ENCODE assay signal across 1 fruit fly cellular context in the genomic region with DNA sequence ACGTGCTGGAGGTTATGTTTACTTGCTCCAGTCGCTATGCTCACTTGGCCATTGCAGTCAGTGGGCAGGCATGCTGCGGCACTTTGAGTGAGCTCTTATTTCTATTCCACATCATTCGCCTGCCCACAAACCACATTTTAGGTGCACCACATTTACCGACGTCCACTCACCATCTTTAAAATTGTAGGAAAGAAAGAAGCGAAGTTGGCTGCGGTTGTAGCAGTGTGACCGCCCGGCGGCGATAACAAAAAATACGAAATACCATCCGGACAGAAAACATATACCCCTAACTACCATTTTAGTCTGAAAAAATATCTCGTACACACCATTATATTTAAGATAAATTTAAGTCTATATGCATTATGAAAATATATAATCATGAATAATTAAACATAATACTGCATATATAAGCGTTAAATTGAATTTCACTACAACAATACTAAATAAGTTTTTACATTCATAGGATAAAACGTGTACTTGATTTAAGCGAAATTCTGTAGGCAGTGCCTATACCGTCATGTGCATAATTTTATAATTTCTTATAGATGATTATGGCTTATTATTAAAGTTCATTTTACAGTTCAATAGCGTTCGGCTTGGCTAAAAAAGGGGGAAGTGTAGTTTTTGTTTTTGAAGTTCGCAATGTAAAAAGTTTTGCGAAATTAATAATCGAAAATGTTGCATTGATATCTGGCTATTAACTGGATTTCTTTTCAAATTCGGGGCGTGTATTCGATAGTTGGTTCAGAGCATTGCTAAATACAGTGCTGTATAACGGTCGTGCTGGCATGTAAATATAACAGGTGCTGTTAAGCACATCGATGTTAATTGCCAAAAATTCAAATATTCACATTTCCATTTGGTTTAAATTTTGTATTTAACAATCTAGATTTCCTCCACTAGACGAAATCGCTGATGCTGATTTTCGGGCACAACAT.
TF ChIP-seq lines count a peak whose summit lies in the region.

TSS of gene RpL27A (minus strand) at position 246 of the 938 bp plus-strand sequence.

TF ChIP-seq in whole organism, embryonic, 481 proteins besides CTCF, POLR2A, EP300 and RAD21 (continued from another document and continues in another):
- peak; percentile 59 for TF ChIP-seq CG9437 (GFP tag; optimal IDR thresholded peaks at IDR 0.05; lab: Kevin White, UChicago)
- peak; percentile 60 for TF ChIP-seq CG1647 (GFP tag; optimal IDR thresholded peaks at IDR 0.05; lab: Kevin White, UChicago)
- peak; percentile 50 for TF ChIP-seq CG3838 (GFP tag; optimal IDR thresholded peaks at IDR 0.05; lab: Kevin White, UChicago)
- peak; percentile 64; the same call in 2 of the 3 replicates for TF ChIP-seq so (GFP tag; IDR thresholded peaks at IDR 0.05; lab: Robert Waterston, UW)
- no peak for TF ChIP-seq CG8478 (optimal IDR thresholded peaks at IDR 0.05; lab: Kevin White, UChicago)
- peak; percentile 73 for TF ChIP-seq bbx (GFP tag; IDR thresholded peaks at IDR 0.05; lab: Robert Waterston, UW; ENCODE audit: partially characterized antibody)
- TF ChIP-seq Xbp1 (GFP tag; optimal IDR thresholded peaks at IDR 0.05; lab: Kevin White, UChicago) = peak; percentile 79
- no peak for TF ChIP-seq tx (GFP tag; optimal IDR thresholded peaks at IDR 0.05; lab: Kevin White, UChicago)
- TF ChIP-seq CG13287 (GFP tag; IDR thresholded peaks at IDR 0.05; lab: Robert Waterston, UW; ENCODE audit: partially characterized antibody) = peak; percentile 71
- TF ChIP-seq NK7.1 (GFP tag; optimal IDR thresholded peaks at IDR 0.05; lab: Kevin White, UChicago) = peak; percentile 55
- peak; percentile 59 for TF ChIP-seq dmrt99B (tag; optimal IDR thresholded peaks at IDR 0.05; lab: Kevin White, UChicago)
- peak; percentile 44; the same call in 1 of the 2 replicates for TF ChIP-seq tna (GFP tag; IDR thresholded peaks at IDR 0.05; lab: Robert Waterston, UW; ENCODE audit: partially characterized antibody)
- no peak for TF ChIP-seq CG1832 (GFP tag; optimal IDR thresholded peaks at IDR 0.05; lab: Kevin White, UChicago)
- peak; percentile 94 for TF ChIP-seq CG30020 (tag; optimal IDR thresholded peaks at IDR 0.05; lab: Kevin White, UChicago)
- TF ChIP-seq fd96Cb (tag; optimal IDR thresholded peaks at IDR 0.05; lab: Kevin White, UChicago) = peak; percentile 38
- peak; percentile 53; the same call in 1 of the 2 replicates for TF ChIP-seq CG42726 (GFP tag; IDR thresholded peaks at IDR 0.05; lab: Robert Waterston, UW; ENCODE audit: partially characterized antibody)
- TF ChIP-seq CG18619 (GFP tag; optimal IDR thresholded peaks at IDR 0.05; lab: Kevin White, UChicago) = peak; percentile 86
- no peak for TF ChIP-seq grn (GFP tag; optimal IDR thresholded peaks at IDR 0.05; lab: Kevin White, UChicago)
- peak; percentile 98 for TF ChIP-seq HLHmδ (GFP tag; optimal IDR thresholded peaks at IDR 0.05; lab: Kevin White, UChicago)
- peak; percentile 79 for TF ChIP-seq CG14710 (tag; optimal IDR thresholded peaks at IDR 0.05; lab: Kevin White, UChicago)
- TF ChIP-seq CG30403 (GFP tag; optimal IDR thresholded peaks at IDR 0.05; lab: Kevin White, UChicago) = peak; percentile 67
- TF ChIP-seq odd (GFP tag; optimal IDR thresholded peaks at IDR 0.05; lab: Kevin White, UChicago) = peak; percentile 85
- TF ChIP-seq CG8944 (GFP tag; optimal IDR thresholded peaks at IDR 0.05; lab: Kevin White, UChicago) = peak; percentile 58
- TF ChIP-seq Dad (GFP tag; optimal IDR thresholded peaks at IDR 0.05; lab: Kevin White, UChicago) = peak; percentile 45
- peak; percentile 90 for TF ChIP-seq CG4707 (GFP tag; optimal IDR thresholded peaks at IDR 0.05; lab: Kevin White, UChicago)
- peak; percentile 73 for TF ChIP-seq grau (tag; optimal IDR thresholded peaks at IDR 0.05; lab: Kevin White, UChicago)
- TF ChIP-seq CG16863 (GFP tag; optimal IDR thresholded peaks at IDR 0.05; lab: Kevin White, UChicago) = peak; percentile 62
- TF ChIP-seq dimm (GFP tag; IDR thresholded peaks at IDR 0.05; lab: Robert Waterston, UW) = peak; percentile 49; the same call in 1 of the 2 replicates
- peak; percentile 81 for TF ChIP-seq gem (tag; optimal IDR thresholded peaks at IDR 0.05; lab: Kevin White, UChicago)
- TF ChIP-seq Xrp1 (GFP tag; IDR thresholded peaks at IDR 0.05; lab: Robert Waterston, UW) = peak; percentile 30; the same call in 1 of the 2 replicates
- peak; percentile 57 for TF ChIP-seq Scr (GFP tag; IDR thresholded peaks at IDR 0.05; lab: Robert Waterston, UW; ENCODE audit: partially characterized antibody)
- peak; percentile 74 for TF ChIP-seq ac (GFP tag; optimal IDR thresholded peaks at IDR 0.05; lab: Kevin White, UChicago)
- TF ChIP-seq CG31365 (tag; optimal IDR thresholded peaks at IDR 0.05; lab: Kevin White, UChicago) = peak; percentile 79
- peak; percentile 34; the same call in 1 of the 2 replicates for TF ChIP-seq gt (GFP tag; IDR thresholded peaks at IDR 0.05; lab: Robert Waterston, UW)
- TF ChIP-seq CG1024 (GFP tag; IDR thresholded peaks at IDR 0.05; lab: Robert Waterston, UW) = peak; percentile 88
- TF ChIP-seq ci (GFP tag; IDR thresholded peaks at IDR 0.05; lab: Robert Waterston, UW) = peak; percentile 97
- peak; percentile 83 for TF ChIP-seq CG18599 (GFP tag; optimal IDR thresholded peaks at IDR 0.05; lab: Kevin White, UChicago)
- peak; percentile 77 for TF ChIP-seq CG2202 (tag; optimal IDR thresholded peaks at IDR 0.05; lab: Kevin White, UChicago)
- peak; percentile 76 for TF ChIP-seq CG9932 (GFP tag; IDR thresholded peaks at IDR 0.05; lab: Robert Waterston, UW)
- no peak for TF ChIP-seq prd (optimal IDR thresholded peaks at IDR 0.05; lab: Kevin White, UChicago)
- TF ChIP-seq prd (GFP tag; IDR thresholded peaks at IDR 0.05; lab: Robert Waterston, UW) = peak; percentile 65
- TF ChIP-seq CG6254 (GFP tag; optimal IDR thresholded peaks at IDR 0.05; lab: Kevin White, UChicago) = peak; percentile 66
- TF ChIP-seq CG5953 (GFP tag; IDR thresholded peaks at IDR 0.05; lab: Robert Waterston, UW) = peak; percentile 73
- TF ChIP-seq CG4730 (GFP tag; IDR thresholded peaks at IDR 0.05; lab: Robert Waterston, UW) = peak; percentile 63
- TF ChIP-seq chn (GFP tag; optimal IDR thresholded peaks at IDR 0.05; lab: Kevin White, UChicago) = peak; percentile 53
- TF ChIP-seq Myb (GFP tag; optimal IDR thresholded peaks at IDR 0.05; lab: Kevin White, UChicago) = peak; percentile 79
- peak; percentile 68 for TF ChIP-seq pb (GFP tag; optimal IDR thresholded peaks at IDR 0.05; lab: Kevin White, UChicago)
- peak in 1 of 2 experiments; percentile 54 for TF ChIP-seq insv (GFP tag; optimal IDR thresholded peaks at IDR 0.05; lab: Kevin White, UChicago)
- peak; percentile 72 for TF ChIP-seq Atf6 (GFP tag; IDR thresholded peaks at IDR 0.05; lab: Robert Waterston, UW)
- peak; percentile 4 for TF ChIP-seq pum (GFP tag; optimal IDR thresholded peaks at IDR 0.05; lab: Kevin White, UChicago)
- TF ChIP-seq tin (GFP tag; optimal IDR thresholded peaks at IDR 0.05; lab: Kevin White, UChicago) = peak; percentile 59
- peak; percentile 16 for TF ChIP-seq pros (GFP tag; optimal IDR thresholded peaks at IDR 0.05; lab: Kevin White, UChicago)
- no peak for TF ChIP-seq pan (optimal IDR thresholded peaks at IDR 0.05; lab: Kevin White, UChicago)
- TF ChIP-seq pan (GFP tag; optimal IDR thresholded peaks at IDR 0.05 in 1 of 2, IDR thresholded peaks at IDR 0.05 in 1 of 2) = peak in 1 of 2 experiments; percentile 78
- TF ChIP-seq Blimp-1 (GFP tag; optimal IDR thresholded peaks at IDR 0.05; lab: Kevin White, UChicago) = no peak
- TF ChIP-seq Trl (optimal IDR thresholded peaks at IDR 0.05; lab: Kevin White, UChicago) = no peak
- TF ChIP-seq Trl (GFP tag; optimal IDR thresholded peaks at IDR 0.05; lab: Kevin White, UChicago) = peak; percentile 86
- TF ChIP-seq br (optimal IDR thresholded peaks at IDR 0.05; lab: Kevin White, UChicago) = no peak
- TF ChIP-seq CG17612 (GFP tag; IDR thresholded peaks at IDR 0.05; lab: Robert Waterston, UW) = peak; percentile 46; the same call in 1 of the 2 replicates
- peak; percentile 40 for TF ChIP-seq Hmx (GFP tag; optimal IDR thresholded peaks at IDR 0.05; lab: Kevin White, UChicago)
- TF ChIP-seq Rx (GFP tag; IDR thresholded peaks at IDR 0.05; lab: Robert Waterston, UW) = peak; percentile 80
- TF ChIP-seq bsh (GFP tag; optimal IDR thresholded peaks at IDR 0.05; lab: Kevin White, UChicago) = peak; percentile 43 to 66
- peak; percentile 96 for TF ChIP-seq CG7987 (GFP tag; optimal IDR thresholded peaks at IDR 0.05; lab: Kevin White, UChicago)
- peak; percentile 69 for TF ChIP-seq Hand (GFP tag; optimal IDR thresholded peaks at IDR 0.05; lab: Kevin White, UChicago)
- TF ChIP-seq MTF-1 (GFP tag; optimal IDR thresholded peaks at IDR 0.05; lab: Kevin White, UChicago; ENCODE audit: borderline replicate concordance) = peak; percentile 92
- TF ChIP-seq hkb (optimal IDR thresholded peaks at IDR 0.05; lab: Kevin White, UChicago) = no peak
- TF ChIP-seq hkb (GFP tag; IDR thresholded peaks at IDR 0.05; lab: Robert Waterston, UW) = peak; percentile 81
- peak; percentile 58 to 72 for TF ChIP-seq Hr51 (GFP tag; optimal IDR thresholded peaks at IDR 0.05; lab: Kevin White, UChicago)
- no peak for TF ChIP-seq CG32767 (GFP tag; IDR thresholded peaks at IDR 0.05; lab: Robert Waterston, UW)
- TF ChIP-seq CG13894 (tag; optimal IDR thresholded peaks at IDR 0.05; lab: Kevin White, UChicago) = peak; percentile 72
- TF ChIP-seq CG10565 (GFP tag; optimal IDR thresholded peaks at IDR 0.05; lab: Kevin White, UChicago) = no peak
- TF ChIP-seq ken (GFP tag; IDR thresholded peaks at IDR 0.05; lab: Robert Waterston, UW) = peak; percentile 84
- TF ChIP-seq CG33557 (GFP tag; optimal IDR thresholded peaks at IDR 0.05; lab: Kevin White, UChicago) = peak; percentile 74
- TF ChIP-seq CG4360 (GFP tag; IDR thresholded peaks at IDR 0.05; lab: Robert Waterston, UW) = peak; percentile 58; the same call in 1 of the 2 replicates
- peak; percentile 63 for TF ChIP-seq CG13424 (tag; optimal IDR thresholded peaks at IDR 0.05; lab: Kevin White, UChicago)
- TF ChIP-seq sc (optimal IDR thresholded peaks at IDR 0.05; lab: Kevin White, UChicago) = no peak
- peak; percentile 63 for TF ChIP-seq sc (GFP tag; optimal IDR thresholded peaks at IDR 0.05; lab: Kevin White, UChicago)
- TF ChIP-seq CG15073 (GFP tag; optimal IDR thresholded peaks at IDR 0.05; lab: Kevin White, UChicago) = no peak
- TF ChIP-seq phol (tag; optimal IDR thresholded peaks at IDR 0.05; lab: Kevin White, UChicago) = peak; percentile 91
- peak; percentile 68 for TF ChIP-seq sd (tag; optimal IDR thresholded peaks at IDR 0.05; lab: Kevin White, UChicago)
- peak; percentile 15 for TF ChIP-seq CG12155 (GFP tag; optimal IDR thresholded peaks at IDR 0.05; lab: Kevin White, UChicago)
- TF ChIP-seq nerfin-2 (GFP tag; IDR thresholded peaks at IDR 0.05; lab: Robert Waterston, UW; ENCODE audit: partially characterized antibody) = no peak; the same call in 1 of the 2 replicates
- TF ChIP-seq HLH4C (GFP tag; IDR thresholded peaks at IDR 0.05; lab: Robert Waterston, UW; ENCODE audit: partially characterized antibody) = no peak
- TF ChIP-seq CG4820 (GFP tag; optimal IDR thresholded peaks at IDR 0.05; lab: Kevin White, UChicago) = peak; percentile 28
- peak; percentile 81 for TF ChIP-seq nom (GFP tag; optimal IDR thresholded peaks at IDR 0.05; lab: Kevin White, UChicago)
- TF ChIP-seq CG5180 (GFP tag; optimal IDR thresholded peaks at IDR 0.05; lab: Kevin White, UChicago) = peak; percentile 55
- peak; percentile 57 for TF ChIP-seq pho (GFP tag; optimal IDR thresholded peaks at IDR 0.05; lab: Kevin White, UChicago)
- TF ChIP-seq slbo (GFP tag; IDR thresholded peaks at IDR 0.05; lab: Robert Waterston, UW) = peak; percentile 81
- peak; percentile 69 for TF ChIP-seq seq (GFP tag; IDR thresholded peaks at IDR 0.05; lab: Robert Waterston, UW)
- peak; percentile 41 for TF ChIP-seq CG2120 (GFP tag; optimal IDR thresholded peaks at IDR 0.05; lab: Kevin White, UChicago)
- peak; percentile 93 for TF ChIP-seq lab (GFP tag; optimal IDR thresholded peaks at IDR 0.05; lab: Kevin White, UChicago)
- peak; percentile 95 for TF ChIP-seq chm (GFP tag; IDR thresholded peaks at IDR 0.05; lab: Robert Waterston, UW)
- peak; percentile 66 for TF ChIP-seq az2 (GFP tag; optimal IDR thresholded peaks at IDR 0.05; lab: Kevin White, UChicago)
- peak; percentile 83 for TF ChIP-seq CG9797 (GFP tag; optimal IDR thresholded peaks at IDR 0.05; lab: Kevin White, UChicago)
- TF ChIP-seq CG3281 (GFP tag; optimal IDR thresholded peaks at IDR 0.05; lab: Kevin White, UChicago) = peak; percentile 81
- no peak for TF ChIP-seq Lpt (GFP tag; optimal IDR thresholded peaks at IDR 0.05; lab: Kevin White, UChicago)
- TF ChIP-seq CG17568 (GFP tag; optimal IDR thresholded peaks at IDR 0.05; lab: Kevin White, UChicago) = no peak
- TF ChIP-seq CG8388 (GFP tag; optimal IDR thresholded peaks at IDR 0.05; lab: Kevin White, UChicago) = peak; percentile 55
- peak; percentile 70 for TF ChIP-seq Lhr (GFP tag; optimal IDR thresholded peaks at IDR 0.05; lab: Kevin White, UChicago)
- TF ChIP-seq CG7745 (tag; optimal IDR thresholded peaks at IDR 0.05; lab: Kevin White, UChicago) = peak; percentile 39
- peak; percentile 48 for TF ChIP-seq CG13624 (GFP tag; optimal IDR thresholded peaks at IDR 0.05; lab: Kevin White, UChicago)
- TF ChIP-seq cato (GFP tag; optimal IDR thresholded peaks at IDR 0.05; lab: Kevin White, UChicago; ENCODE audit: borderline replicate concordance) = peak; percentile 31
- peak; percentile 64 for TF ChIP-seq shn (GFP tag; optimal IDR thresholded peaks at IDR 0.05; lab: Kevin White, UChicago)
- TF ChIP-seq kni (GFP tag; optimal IDR thresholded peaks at IDR 0.05; lab: Kevin White, UChicago) = peak; percentile 63
- TF ChIP-seq Bdp1 (GFP tag; optimal IDR thresholded peaks at IDR 0.05; lab: Kevin White, UChicago) = peak; percentile 56
- TF ChIP-seq mam (GFP tag; optimal IDR thresholded peaks at IDR 0.05; lab: Kevin White, UChicago) = peak; percentile 19
- peak; percentile 43 for TF ChIP-seq Six4 (GFP tag; optimal IDR thresholded peaks at IDR 0.05; lab: Kevin White, UChicago)
- peak; percentile 69 for TF ChIP-seq CG7556 (GFP tag; optimal IDR thresholded peaks at IDR 0.05; lab: Kevin White, UChicago)
- peak; percentile 63 for TF ChIP-seq fu2 (GFP tag; optimal IDR thresholded peaks at IDR 0.05; lab: Kevin White, UChicago)
- no peak for TF ChIP-seq Neu2 (GFP tag; optimal IDR thresholded peaks at IDR 0.05; lab: Kevin White, UChicago; ENCODE audit: borderline replicate concordance)
- peak; percentile 69 for TF ChIP-seq Hsf (GFP tag; optimal IDR thresholded peaks at IDR 0.05; lab: Kevin White, UChicago)
- peak; percentile 70 for TF ChIP-seq pita (GFP tag; optimal IDR thresholded peaks at IDR 0.05; lab: Kevin White, UChicago)
- peak; percentile 80 for TF ChIP-seq BtbVII (GFP tag; optimal IDR thresholded peaks at IDR 0.05; lab: Kevin White, UChicago)
- TF ChIP-seq H15 (GFP tag; IDR thresholded peaks at IDR 0.05; lab: Robert Waterston, UW) = peak; percentile 81
- TF ChIP-seq kay (GFP tag; optimal IDR thresholded peaks at IDR 0.05; lab: Kevin White, UChicago) = peak; percentile 34
- TF ChIP-seq Hr39 (optimal IDR thresholded peaks at IDR 0.05; lab: Kevin White, UChicago) = no peak
